Worm (Caenorhabditis elegans) whole organism, L2 larva: Measurements from ENCODE around the gene W02D7.5.
A peak's percentile ranks its signal among the peaks of the same experiment; 100 is the strongest.

Experiments used
- C34F6.9 ChIP-seq: fragments of 150-350 bp; optimal IDR thresholded peaks from 2 replicates; lab custom pipeline; 2014; ENCODE audit warnings: missing biosample characterization, missing genetic modification characterization
- F13H6.1 ChIP-seq: sonication (generic microtip); optimal IDR thresholded peaks from 2 replicates; lab custom pipeline; 2016; ENCODE audit warnings: missing genetic modification characterization, missing compliant biosample characterization
- Y55F3AM.14 ChIP-seq: fragments of 200-800 bp; sonication (Bioruptor generic); optimal IDR thresholded peaks from 2 replicates; lab custom pipeline; 2018; ENCODE audit warnings: mild to moderate bottlenecking, missing genetic modification characterization, missing compliant biosample characterization
- aly-2 ChIP-seq: fragments of 150-350 bp; optimal IDR thresholded peaks from 2 replicates; lab custom pipeline; 2014; ENCODE audit warnings: missing biosample characterization, missing genetic modification characterization
- ceh-16 ChIP-seq: fragments of 150-350 bp; optimal IDR thresholded peaks from 2 replicates; lab custom pipeline; 2014; ENCODE audit warnings: missing biosample characterization, missing genetic modification characterization
- crh-2 ChIP-seq: sonication (generic microtip); optimal IDR thresholded peaks from 2 replicates; lab custom pipeline; 2017; ENCODE audit warnings: missing biosample characterization, missing genetic modification characterization
- dmd-4 ChIP-seq: sonication (generic microtip); optimal IDR thresholded peaks from 2 replicates; lab custom pipeline; 2017; ENCODE audit warnings: missing biosample characterization, missing genetic modification characterization
- egl-27 ChIP-seq: sonication (generic microtip); optimal IDR thresholded peaks from 3 replicates; lab custom pipeline; 2017; ENCODE audit warnings: missing biosample characterization, missing genetic modification reagents, missing genetic modification characterization
- elt-1 ChIP-seq: fragments of 150-350 bp; optimal IDR thresholded peaks from 2 replicates; lab custom pipeline; 2014; ENCODE audit warnings: missing biosample characterization, missing genetic modification characterization
- elt-3 ChIP-seq: sonication (generic microtip); optimal IDR thresholded peaks from 2 replicates; lab custom pipeline; 2017; ENCODE audit warnings: missing biosample characterization, missing genetic modification characterization
- fos-1 ChIP-seq: fragments of 150-350 bp; optimal IDR thresholded peaks from 2 replicates; lab custom pipeline; 2014; ENCODE audit warnings: missing biosample characterization, missing genetic modification characterization
- gmeb-1 ChIP-seq: fragments of 150-350 bp; optimal IDR thresholded peaks from 2 replicates; lab custom pipeline; 2014; ENCODE audit warnings: missing biosample characterization, missing genetic modification characterization
- lin-11 ChIP-seq: fragments of 150-350 bp; sonication (generic microtip); optimal IDR thresholded peaks from 2 replicates; lab custom pipeline; 2014; ENCODE audit warnings: missing biosample characterization, missing genetic modification characterization, inconsistent platforms, mixed read lengths
- lin-13 ChIP-seq: fragments of 150-350 bp; optimal IDR thresholded peaks from 2 replicates; lab custom pipeline; 2014; ENCODE audit warnings: missing biosample characterization, missing genetic modification reagents, missing genetic modification characterization
- lin-39 ChIP-seq: fragments of 150-350 bp; optimal IDR thresholded peaks from 2 replicates; lab custom pipeline; 2014; ENCODE audit warnings: missing biosample characterization, missing genetic modification reagents, missing genetic modification characterization
- lsy-2 ChIP-seq, 2 experiments: fragments of 150-350 bp in 1 of 2; sonication (generic microtip) in 1 of 2; optimal IDR thresholded peaks; 2 replicates each; lab custom pipeline; 2014 to 2017; ENCODE audit warnings: missing biosample characterization in 2 of 2, missing genetic modification characterization in 2 of 2
- mbf-1 ChIP-seq: sonication (generic microtip); optimal IDR thresholded peaks from 2 replicates; lab custom pipeline; 2017; ENCODE audit warnings: missing biosample characterization, missing genetic modification characterization
- nhr-10 ChIP-seq: sonication (generic microtip); optimal IDR thresholded peaks from 2 replicates; lab custom pipeline; 2017; ENCODE audit warnings: missing biosample characterization, missing genetic modification characterization
- nhr-12 ChIP-seq: fragments of 150-350 bp; optimal IDR thresholded peaks from 2 replicates; lab custom pipeline; 2014; ENCODE audit warnings: missing biosample characterization, missing genetic modification characterization
- nhr-129 ChIP-seq: fragments of 150-350 bp; optimal IDR thresholded peaks from 2 replicates; lab custom pipeline; 2014; ENCODE audit warnings: missing biosample characterization, missing genetic modification characterization
- nhr-21 ChIP-seq: fragments of 150-350 bp; optimal IDR thresholded peaks from 2 replicates; lab custom pipeline; 2014; ENCODE audit warnings: missing biosample characterization, missing genetic modification characterization
- nhr-23 ChIP-seq: fragments of 150-350 bp; optimal IDR thresholded peaks from 2 replicates; lab custom pipeline; 2014; ENCODE audit warnings: missing biosample characterization, missing genetic modification reagents, missing genetic modification characterization
- nhr-237 ChIP-seq: fragments of 150-350 bp; optimal IDR thresholded peaks from 2 replicates; lab custom pipeline; 2014; ENCODE audit warnings: missing biosample characterization, missing genetic modification characterization
- nhr-77 ChIP-seq: fragments of 150-350 bp; optimal IDR thresholded peaks from 2 replicates; lab custom pipeline; 2014; ENCODE audit warnings: missing biosample characterization, missing genetic modification characterization
- peb-1 ChIP-seq: fragments of 150-350 bp; optimal IDR thresholded peaks from 2 replicates; lab custom pipeline; 2014; ENCODE audit warnings: missing biosample characterization, missing genetic modification characterization
- skn-1 ChIP-seq: sonication (generic microtip); optimal IDR thresholded peaks from 2 replicates; lab custom pipeline; 2017; ENCODE audit warnings: missing biosample characterization, missing genetic modification characterization
- sma-3 ChIP-seq: sonication (generic microtip); optimal IDR thresholded peaks from 2 replicates; lab custom pipeline; 2016; ENCODE audit warnings: missing genetic modification reagents, missing genetic modification characterization, missing compliant biosample characterization
- sma-9 ChIP-seq, 2 experiments: fragments of 150-350 bp in 1 of 2; sonication (generic microtip) in 1 of 2; optimal IDR thresholded peaks; 2 replicates each; lab custom pipeline; 2014 to 2016; ENCODE audit warnings: missing genetic modification characterization in 2 of 2, mild to moderate bottlenecking in 1 of 2, missing biosample characterization in 1 of 2, missing compliant biosample characterization in 1 of 2, missing genetic modification reagents in 1 of 2, moderate library complexity in 1 of 2
- unc-39 ChIP-seq: fragments of 150-350 bp; optimal IDR thresholded peaks from 2 replicates; lab custom pipeline; 2014; ENCODE audit warnings: missing biosample characterization, missing genetic modification characterization
- unc-55 ChIP-seq: fragments of 150-350 bp; sonication (generic microtip); optimal IDR thresholded peaks from 3 replicates; lab custom pipeline; 2014; ENCODE audit warnings: missing biosample characterization, missing genetic modification reagents, missing genetic modification characterization
- unc-62 ChIP-seq: fragments of 150-350 bp; optimal IDR thresholded peaks from 2 replicates; lab custom pipeline; 2014; ENCODE audit warnings: missing biosample characterization, missing genetic modification reagents, missing genetic modification characterization
- zag-1 ChIP-seq: fragments of 150-350 bp; optimal IDR thresholded peaks from 2 replicates; lab custom pipeline; 2014; ENCODE audit warnings: missing biosample characterization, missing genetic modification characterization
- ztf-11 ChIP-seq: sonication (generic microtip); optimal IDR thresholded peaks from 2 replicates; lab custom pipeline; 2017; ENCODE audit warnings: missing biosample characterization, missing genetic modification characterization

Gene W02D7.5

DNA sequence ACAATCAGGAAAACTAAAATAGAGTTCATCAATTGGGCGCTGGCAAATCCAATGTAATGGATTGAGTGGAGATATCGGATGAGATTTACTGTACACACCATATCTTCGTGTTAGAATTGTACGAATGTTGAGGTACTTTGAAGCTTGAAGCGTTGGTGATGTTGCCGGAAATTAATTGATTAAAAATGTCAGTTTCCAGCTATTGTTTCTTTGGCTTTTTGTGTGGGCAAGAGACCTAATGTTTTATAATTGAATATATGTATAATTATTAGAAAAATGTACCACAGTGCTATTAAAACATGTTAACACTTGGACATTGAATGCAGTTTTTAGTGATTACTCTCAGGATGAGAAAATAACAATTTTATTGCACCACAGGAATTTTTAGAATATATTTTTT, 20.2 kb downstream of the W02D7.5 start, which contains the start of gene str-136:
Gene str-136 (minus strand): TSS at position 101 of the 400 bp plus-strand sequence.
- TF ChIP-seq aly-2 (tag; lab: Kevin White, UChicago) (no peak), nhr-77 (tag; lab: Kevin White, UChicago) (no peak), skn-1 (no peak), elt-3 (tag; lab: Kevin White, UChicago) (no peak), C34F6.9 (tag; lab: Kevin White, UChicago) (no peak), nhr-23 (tag; lab: Kevin White, UChicago) (no peak), Y55F3AM.14 (GFP tag; lab: Kevin White, UChicago) (no peak), peb-1 (tag; lab: Kevin White, UChicago) (no peak), lin-11 (tag; lab: Kevin White, UChicago) (no peak), egl-27 (no peak), unc-39 (tag; lab: Kevin White, UChicago) (no peak), ceh-16 (tag; lab: Kevin White, UChicago) (no peak)

DNA sequence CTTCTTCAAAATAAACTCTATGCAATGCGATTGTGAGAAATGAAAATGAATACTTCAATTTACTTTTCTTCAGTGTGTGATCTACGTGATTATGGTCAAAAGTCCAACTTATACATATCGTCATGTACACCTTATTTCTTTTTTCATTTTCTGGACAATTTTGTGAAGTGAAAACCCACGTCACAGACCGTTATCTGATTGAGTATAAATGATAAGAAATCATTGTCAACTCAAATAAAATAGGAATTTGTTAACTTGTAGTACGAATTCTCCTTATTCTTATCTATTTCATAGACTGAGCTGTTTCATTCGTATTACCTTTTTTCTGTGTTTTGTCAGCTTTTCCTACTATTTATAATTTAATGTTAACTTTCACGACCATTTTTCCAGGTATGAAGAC, 27.0 kb downstream of the W02D7.5 start, which contains the start of gene asp-5:
Gene asp-5 (plus strand): TSS at position 391 of the 400 bp plus-strand sequence.
- TF ChIP-seq sma-9 (GFP tag; optimal IDR thresholded peaks at IDR 0.05; lab: Kevin White, UChicago), result peak; percentile 34
- TF ChIP-seq sma-9 (tag; optimal IDR thresholded peaks at IDR 0.05; lab: Kevin White, UChicago), result no peak
- no peak for TF ChIP-seq dmd-4 (tag; lab: Kevin White, UChicago)
- TF ChIP-seq crh-2, result peak; percentile 55
- peak; percentile 41 for TF ChIP-seq fos-1 (tag; lab: Kevin White, UChicago)
- peak; percentile 20 for TF ChIP-seq skn-1
- TF ChIP-seq elt-1 (tag; lab: Kevin White, UChicago), result no peak
- TF ChIP-seq lsy-2 (tag; optimal IDR thresholded peaks at IDR 0.05; lab: Kevin White, UChicago), result no peak
- TF ChIP-seq F13H6.1 (tag; lab: Kevin White, UChicago), result no peak
- TF ChIP-seq, all 48 proteins: peak for 4

DNA sequence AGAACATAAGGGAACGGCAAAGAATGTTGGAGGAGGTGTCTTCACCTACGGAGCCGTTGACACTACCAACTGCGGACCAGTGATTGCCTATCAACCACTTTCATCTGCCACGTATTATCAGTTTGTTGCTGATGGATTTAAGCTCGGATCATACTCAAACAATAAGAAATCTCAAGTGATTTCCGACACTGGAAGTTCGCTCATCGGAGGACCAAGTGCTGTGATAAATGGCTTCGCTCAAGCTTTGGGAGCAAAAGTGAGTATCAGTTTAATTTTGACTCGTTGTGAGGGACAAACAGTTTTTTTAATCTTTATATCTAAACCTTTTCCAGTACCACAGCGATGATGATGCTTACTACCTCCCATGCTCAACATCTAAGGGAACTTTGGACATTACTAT, 27.6 kb downstream of the W02D7.5 start:
- TF ChIP-seq unc-55 (GFP tag; lab: Kevin White, UChicago) (no peak), mbf-1 (tag; lab: Kevin White, UChicago) (no peak), C34F6.9 (tag; lab: Kevin White, UChicago) (no peak), nhr-10 (tag; lab: Kevin White, UChicago) (no peak)

DNA sequence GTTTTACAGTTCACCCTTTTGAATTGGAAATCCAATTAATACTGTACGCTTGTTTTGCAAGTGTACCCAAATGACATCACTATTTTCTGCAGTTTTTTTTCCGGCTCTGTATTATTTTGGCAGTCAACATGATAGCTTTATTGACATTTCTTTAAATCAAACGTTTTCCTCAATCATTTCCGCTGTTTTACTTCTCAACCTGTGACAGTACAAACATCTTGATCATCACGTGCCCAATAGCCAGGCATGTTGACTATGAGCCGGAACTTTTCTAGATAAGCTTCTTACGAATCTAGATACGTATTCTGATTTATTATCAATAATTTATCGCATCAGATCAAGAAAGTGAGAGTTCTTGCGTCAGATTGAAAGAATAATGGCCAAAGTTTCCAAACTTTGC, 29.2 kb downstream of the W02D7.5 start:
- TF ChIP-seq sma-3 (GFP tag; lab: Kevin White, UChicago), result peak; percentile 9
- TF ChIP-seq fos-1 (tag; lab: Kevin White, UChicago), result peak; percentile 2
- TF ChIP-seq peb-1 (tag; lab: Kevin White, UChicago), result no peak
- TF ChIP-seq sma-9 (GFP tag; optimal IDR thresholded peaks at IDR 0.05; lab: Kevin White, UChicago), result peak; percentile 55
- TF ChIP-seq sma-9 (tag; optimal IDR thresholded peaks at IDR 0.05; lab: Kevin White, UChicago), result no peak
- no peak for TF ChIP-seq nhr-21

DNA sequence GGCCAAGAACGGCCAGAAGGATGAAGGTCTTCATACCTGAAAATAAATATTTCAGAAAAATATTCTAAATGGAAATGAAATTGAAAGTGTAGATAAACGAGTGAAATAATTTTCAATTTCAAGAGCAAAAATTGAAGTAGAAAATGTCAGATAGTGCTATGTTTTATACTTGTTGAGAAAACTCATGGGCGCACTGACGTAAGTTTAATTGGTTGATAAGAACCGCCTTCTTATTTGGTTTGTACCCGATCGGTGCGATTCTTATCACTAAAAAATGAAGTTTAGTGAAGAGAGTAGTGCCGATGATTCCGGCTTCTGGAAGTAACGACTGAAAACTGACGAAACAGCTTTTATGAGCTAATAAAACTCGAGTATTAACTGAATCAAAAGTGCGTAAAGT, 30.1 kb downstream of the W02D7.5 start, which contains the start of the genes asp-6 and asp-12:
Gene asp-6 (minus strand): TSS at position 36 of the 400 bp plus-strand sequence.
Gene asp-12 (plus strand): TSS at position 309 of the 400 bp plus-strand sequence.
- TF ChIP-seq lin-11 (tag; lab: Kevin White, UChicago) (no peak), sma-9 (GFP tag; optimal IDR thresholded peaks at IDR 0.05; lab: Kevin White, UChicago) (peak; percentile 35), sma-9 (tag; optimal IDR thresholded peaks at IDR 0.05; lab: Kevin White, UChicago) (no peak), fos-1 (tag; lab: Kevin White, UChicago) (peak; percentile 8)

DNA sequence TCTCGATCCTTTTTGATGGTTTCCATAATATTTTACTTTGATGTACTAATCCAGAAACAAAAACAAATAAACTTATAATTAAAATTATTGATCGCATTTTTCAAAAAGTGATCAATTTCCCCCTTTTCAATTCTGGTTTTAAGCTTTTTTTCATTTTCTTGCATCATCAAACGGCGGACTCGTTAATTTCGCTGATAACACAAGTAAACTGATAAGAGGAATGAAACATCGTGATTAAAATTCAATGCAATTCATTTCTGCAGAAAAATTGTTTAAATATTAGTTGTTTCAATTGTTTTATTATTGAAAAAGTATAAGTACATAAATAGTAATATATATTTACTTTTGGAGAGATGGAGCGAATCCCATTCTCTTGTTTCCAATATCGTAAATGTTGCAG, 31.8 kb downstream of the W02D7.5 start:
- TF ChIP-seq C34F6.9 (tag; lab: Kevin White, UChicago) (no peak), aly-2 (tag; lab: Kevin White, UChicago) (no peak), crh-2 (peak; percentile 77), lin-39 (tag; lab: Kevin White, UChicago) (no peak), lin-13 (GFP tag; lab: Kevin White, UChicago) (peak; percentile 16), nhr-237 (no peak), mbf-1 (tag; lab: Kevin White, UChicago) (no peak), sma-9 (GFP tag; optimal IDR thresholded peaks at IDR 0.05; lab: Kevin White, UChicago) (peak; percentile 63), sma-9 (tag; optimal IDR thresholded peaks at IDR 0.05; lab: Kevin White, UChicago) (no peak), lsy-2 (tag; optimal IDR thresholded peaks at IDR 0.05; lab: Kevin White, UChicago) (peak in 1 of 2 experiments; percentile 24), gmeb-1 (tag; lab: Kevin White, UChicago) (peak; percentile 71), lin-11 (tag; lab: Kevin White, UChicago) (no peak), elt-3 (tag; lab: Kevin White, UChicago) (no peak), unc-39 (tag; lab: Kevin White, UChicago) (no peak), nhr-12 (tag; lab: Kevin White, UChicago) (no peak), zag-1 (no peak), fos-1 (tag; lab: Kevin White, UChicago) (peak; percentile 73), F13H6.1 (tag; lab: Kevin White, UChicago) (no peak), egl-27 (no peak), ztf-11 (no peak), nhr-129 (tag; lab: Kevin White, UChicago) (peak; percentile 66), nhr-21 (no peak), sma-3 (GFP tag; lab: Kevin White, UChicago) (peak; percentile 34), skn-1 (no peak), unc-62 (GFP tag; lab: Kevin White, UChicago) (no peak)
- TF ChIP-seq, all 48 proteins: peak for 8
